Worm (Caenorhabditis elegans): ENCODE data around the gene R13H4.6.

R13H4.6 gene

ce11 chrV:11889115-11889935, 26.4 kb downstream of the R13H4.6 start:
- TF ChIP-seq ama-1 (optimal IDR thresholded peaks at IDR 0.05) (no peak), hmg-4 (GFP tag; optimal IDR thresholded peaks at IDR 0.05) (no peak), hnd-1 (tag; optimal IDR thresholded peaks at IDR 0.05) (no peak), ceh-13 (GFP tag; optimal IDR thresholded peaks at IDR 0.05) (no peak), hmbx-1 (tag; optimal IDR thresholded peaks at IDR 0.05) (no peak), ceh-36 (tag; optimal IDR thresholded peaks at IDR 0.05) (no peak)

DNA sequence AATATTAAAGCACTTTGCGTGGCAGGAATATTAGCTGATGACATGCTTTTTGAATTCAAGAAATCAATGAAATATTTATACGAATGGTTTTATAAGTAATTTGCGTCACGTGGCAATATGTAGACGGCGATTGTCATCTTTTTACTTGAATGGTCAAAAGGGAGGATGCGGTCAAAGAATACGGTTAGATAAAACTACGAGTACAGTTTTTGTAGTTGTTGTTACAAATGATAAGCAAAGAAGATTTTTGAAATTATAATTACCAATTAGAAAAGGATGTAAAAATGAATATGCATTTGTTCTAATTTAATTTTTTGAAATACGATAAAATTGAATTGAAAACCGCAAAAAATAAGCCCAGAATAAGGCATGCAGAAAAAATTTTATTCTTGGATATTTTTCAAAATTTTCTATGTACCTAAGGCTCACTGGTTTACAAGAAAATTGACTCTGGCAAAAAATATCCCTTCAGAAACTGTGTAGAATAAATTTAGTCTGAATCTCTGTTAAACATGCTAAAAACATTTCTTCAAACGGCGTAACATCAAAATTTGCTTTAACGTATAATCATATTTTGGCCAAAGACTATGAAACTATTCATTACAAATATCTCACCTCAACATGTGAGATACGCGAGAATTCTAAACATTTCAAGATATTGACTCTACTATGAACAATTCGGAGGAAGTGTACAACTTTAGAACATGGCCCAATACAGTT, 28.4 kb downstream of the R13H4.6 start, which contains the start of the genes sodh-2 and srx-76:
Gene sodh-2, minus strand, starts transcription at position 101 of the 720 bp plus-strand sequence.
Gene srx-76, plus strand, starts transcription at position 670 of the 720 bp plus-strand sequence.
- TF ChIP-seq tra-4 (tag; optimal IDR thresholded peaks at IDR 0.05) (no peak), ets-7 (tag; optimal IDR thresholded peaks at IDR 0.05) (no peak), ceh-36 (tag; optimal IDR thresholded peaks at IDR 0.05) (no peak)

DNA sequence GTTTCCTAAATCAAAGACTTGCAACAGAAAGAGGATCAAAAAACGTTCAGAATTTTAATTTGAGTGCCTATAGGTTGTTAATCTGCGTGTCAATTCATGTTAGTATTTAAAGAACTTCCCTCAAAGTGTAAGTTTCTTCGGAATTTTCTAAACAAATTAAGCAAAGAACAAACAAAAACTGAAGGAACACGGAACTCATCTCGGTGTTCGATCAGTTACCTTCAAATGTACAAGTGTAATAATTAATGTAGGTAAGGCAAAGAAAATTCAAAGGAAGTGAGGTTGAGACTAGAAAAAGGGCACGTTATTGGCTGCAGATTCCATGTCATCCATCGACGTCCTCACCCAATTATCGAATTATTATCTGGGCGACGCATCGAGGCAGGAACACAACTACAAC, 31.1 kb downstream of the R13H4.6 start, which contains the start of gene K12G11.6:
Gene K12G11.6, plus strand, starts transcription at position 357 of the 400 bp plus-strand sequence.
- TF ChIP-seq ceh-36 (tag; optimal IDR thresholded peaks at IDR 0.05): no peak
- TF ChIP-seq pes-1 (GFP tag; IDR thresholded peaks at IDR 0.05): no peak
- TF ChIP-seq hnd-1 (tag; optimal IDR thresholded peaks at IDR 0.05): no peak
- TF ChIP-seq B0310.2 (tag; optimal IDR thresholded peaks at IDR 0.05): no peak
- no peak for TF ChIP-seq aly-1 (tag; optimal IDR thresholded peaks at IDR 0.05)
- no peak for TF ChIP-seq F13C5.2 (tag; optimal IDR thresholded peaks at IDR 0.05)
- TF ChIP-seq sea-1 (GFP tag; conservative IDR thresholded peaks at IDR 0.05): no peak
- TF ChIP-seq tra-4 (tag; optimal IDR thresholded peaks at IDR 0.05): no peak
- TF ChIP-seq ama-1 (optimal IDR thresholded peaks at IDR 0.05): no peak
- no peak for TF ChIP-seq ets-7 (tag; optimal IDR thresholded peaks at IDR 0.05)
- TF ChIP-seq ceh-13 (GFP tag; optimal IDR thresholded peaks at IDR 0.05): no peak
- TF ChIP-seq tbx-11 (GFP tag; IDR thresholded peaks at IDR 0.05): no peak
- no peak for TF ChIP-seq scrt-1 (GFP tag; IDR thresholded peaks at IDR 0.05)

DNA sequence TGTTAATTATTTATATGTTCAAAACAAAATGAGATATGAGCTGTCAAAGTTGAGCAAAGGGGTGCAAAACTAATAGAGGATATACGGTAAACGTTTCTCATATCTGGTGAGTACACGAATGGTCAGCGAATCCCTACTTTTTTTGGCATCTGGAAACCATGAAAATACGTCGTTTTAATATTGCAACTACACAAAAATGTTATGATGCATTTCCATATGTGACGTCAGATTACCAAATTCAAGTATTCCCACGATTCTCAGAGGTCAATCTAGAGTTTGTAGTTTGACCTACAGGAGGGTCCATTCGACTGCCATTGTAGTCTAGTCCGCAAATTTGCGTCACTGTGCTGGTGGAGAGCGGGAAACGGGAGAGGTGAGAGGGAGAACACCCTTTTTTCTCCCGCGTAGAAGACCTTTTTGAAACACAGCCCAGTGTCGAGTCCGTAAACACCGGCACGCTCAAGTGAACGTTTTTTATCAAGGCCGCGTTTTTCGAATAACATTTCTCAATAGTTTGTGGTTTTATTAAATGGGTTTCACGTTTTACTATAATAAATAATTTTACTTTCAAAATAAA, 33.5 kb downstream of the R13H4.6 start:
- TF ChIP-seq tbx-37 (GFP tag; conservative IDR thresholded peaks at IDR 0.05) (no peak), ceh-13 (GFP tag; optimal IDR thresholded peaks at IDR 0.05) (no peak), ceh-36 (tag; optimal IDR thresholded peaks at IDR 0.05) (no peak), hmg-4 (GFP tag; optimal IDR thresholded peaks at IDR 0.05) (peak; percentile 55), ets-7 (tag; optimal IDR thresholded peaks at IDR 0.05) (no peak), F13C5.2 (tag; optimal IDR thresholded peaks at IDR 0.05) (no peak), pes-1 (GFP tag; IDR thresholded peaks at IDR 0.05) (no peak), aly-1 (tag; optimal IDR thresholded peaks at IDR 0.05) (no peak), scrt-1 (GFP tag; IDR thresholded peaks at IDR 0.05) (no peak)

- TF ChIP-seq ceh-13 (GFP tag; optimal IDR thresholded peaks at IDR 0.05) (no peak), ets-7 (tag; optimal IDR thresholded peaks at IDR 0.05) (no peak), hmbx-1 (tag; optimal IDR thresholded peaks at IDR 0.05) (no peak), tra-4 (tag; optimal IDR thresholded peaks at IDR 0.05) (no peak), B0310.2 (tag; optimal IDR thresholded peaks at IDR 0.05) (no peak), sea-1 (GFP tag; conservative IDR thresholded peaks at IDR 0.05) (no peak), ama-1 (optimal IDR thresholded peaks at IDR 0.05) (no peak), pes-1 (GFP tag; IDR thresholded peaks at IDR 0.05) (no peak), aly-1 (tag; optimal IDR thresholded peaks at IDR 0.05) (no peak), hnd-1 (tag; optimal IDR thresholded peaks at IDR 0.05) (no peak), ceh-36 (tag; optimal IDR thresholded peaks at IDR 0.05) (no peak), flt-1 (GFP tag; IDR thresholded peaks at IDR 0.05) (no peak), scrt-1 (GFP tag; IDR thresholded peaks at IDR 0.05) (no peak), tbx-11 (GFP tag; IDR thresholded peaks at IDR 0.05) (no peak), tbx-37 (GFP tag; conservative IDR thresholded peaks at IDR 0.05) (no peak), hmg-4 (GFP tag; optimal IDR thresholded peaks at IDR 0.05) (no peak), F13C5.2 (tag; optimal IDR thresholded peaks at IDR 0.05) (no peak)
Observed at ce11 chrV:11897604-11898003, 34.7 kb downstream of the R13H4.6 start.

- TF ChIP-seq ets-7 (tag; optimal IDR thresholded peaks at IDR 0.05) (no peak), hmbx-1 (tag; optimal IDR thresholded peaks at IDR 0.05) (no peak), pes-1 (GFP tag; IDR thresholded peaks at IDR 0.05) (no peak), scrt-1 (GFP tag; IDR thresholded peaks at IDR 0.05) (no peak), tra-4 (tag; optimal IDR thresholded peaks at IDR 0.05) (no peak), hmg-4 (GFP tag; optimal IDR thresholded peaks at IDR 0.05) (no peak), hnd-1 (tag; optimal IDR thresholded peaks at IDR 0.05) (no peak), B0310.2 (tag; optimal IDR thresholded peaks at IDR 0.05) (no peak), tbx-11 (GFP tag; IDR thresholded peaks at IDR 0.05) (no peak), F13C5.2 (tag; optimal IDR thresholded peaks at IDR 0.05) (no peak), ceh-13 (GFP tag; optimal IDR thresholded peaks at IDR 0.05) (no peak), ceh-36 (tag; optimal IDR thresholded peaks at IDR 0.05) (no peak), aly-1 (tag; optimal IDR thresholded peaks at IDR 0.05) (no peak), flt-1 (GFP tag; IDR thresholded peaks at IDR 0.05) (no peak)
Observed at ce11 chrV:11899149-11899548, 36.2 kb downstream of the R13H4.6 start, which contains the start of gene sma-1. TSS of gene sma-1 (plus strand) at chrV:11899449.

DNA sequence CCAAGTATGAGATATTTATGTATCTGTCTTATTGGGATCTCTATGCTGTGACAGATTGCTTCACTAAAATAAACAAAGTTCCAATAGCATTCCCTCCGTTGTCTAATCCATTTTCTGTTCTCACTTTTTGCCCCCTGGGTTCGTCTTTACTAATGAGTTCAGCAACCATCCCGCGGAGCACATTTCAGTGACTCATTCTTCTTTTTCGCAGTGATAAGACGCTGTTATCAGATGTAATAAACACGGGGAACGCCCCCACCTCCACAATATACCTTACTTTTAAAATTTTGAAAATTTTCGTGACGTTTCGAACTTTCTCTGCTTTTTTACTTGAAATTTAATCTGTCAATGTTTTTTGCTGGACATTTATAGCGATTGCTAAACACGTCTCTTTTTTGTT, 37.2 kb downstream of the R13H4.6 start:
- no peak for TF ChIP-seq pes-1 (GFP tag; IDR thresholded peaks at IDR 0.05)
